Worm (Caenorhabditis elegans): ENCODE results near the gene wago-5.

wago-5 gene

DNA sequence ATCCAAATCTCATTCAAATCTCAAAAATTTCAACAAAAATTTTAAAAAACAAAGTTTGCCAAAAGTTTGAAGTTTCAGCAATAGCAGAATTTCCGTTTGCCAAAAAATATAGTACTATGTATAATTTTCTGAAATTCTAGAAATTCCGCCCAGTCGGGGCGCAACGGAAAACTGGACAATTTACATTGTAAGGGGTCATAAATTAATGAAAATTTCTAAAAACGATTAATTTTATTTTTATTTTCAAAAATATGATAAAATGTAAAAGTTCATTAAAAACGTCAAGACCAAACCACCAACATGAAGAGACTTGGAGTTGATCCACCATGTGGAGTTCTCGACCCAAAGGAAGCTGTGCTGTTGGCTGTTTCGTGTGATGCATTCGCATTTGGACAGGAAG lies 3.0 kb upstream of the wago-5 start, which contains the start of gene ZK1248.4:
Gene ZK1248.4, plus strand, starts transcription at position 301 of the 400 bp plus-strand sequence.
- no peak for TF ChIP-seq F13C5.2 (tag; optimal IDR thresholded peaks at IDR 0.05)
- no peak for TF ChIP-seq scrt-1 (GFP tag; IDR thresholded peaks at IDR 0.05)
- TF ChIP-seq tbx-37 (GFP tag; conservative IDR thresholded peaks at IDR 0.05): no peak
- TF ChIP-seq hmbx-1 (tag; optimal IDR thresholded peaks at IDR 0.05): no peak
- no peak for TF ChIP-seq ceh-36 (tag; optimal IDR thresholded peaks at IDR 0.05)
- TF ChIP-seq ets-7 (tag; optimal IDR thresholded peaks at IDR 0.05): no peak

ce11 chrII:5816346-5816745 lies 1.1 kb upstream of the wago-5 start, which contains the start of gene ZK1248.20:
ZK1248.20 (plus strand) TSS chrII:5816646.
- TF ChIP-seq flt-1 (GFP tag; IDR thresholded peaks at IDR 0.05) (no peak), hnd-1 (tag; optimal IDR thresholded peaks at IDR 0.05) (no peak), F13C5.2 (tag; optimal IDR thresholded peaks at IDR 0.05) (no peak), aly-1 (tag; optimal IDR thresholded peaks at IDR 0.05) (no peak), scrt-1 (GFP tag; IDR thresholded peaks at IDR 0.05) (no peak)

- TF ChIP-seq sea-1 (GFP tag; conservative IDR thresholded peaks at IDR 0.05) (no peak), scrt-1 (GFP tag; IDR thresholded peaks at IDR 0.05) (no peak), pes-1 (GFP tag; IDR thresholded peaks at IDR 0.05) (no peak), ets-7 (tag; optimal IDR thresholded peaks at IDR 0.05) (no peak)
These were observed 5.1 kb downstream of the wago-5 start, which contains the start of the genes msp-64 and ZK1248.5 for ce11 chrII:5810230-5810629. msp-64 (minus strand) TSS chrII:5810330. ZK1248.5 (plus strand) TSS chrII:5810514.

DNA sequence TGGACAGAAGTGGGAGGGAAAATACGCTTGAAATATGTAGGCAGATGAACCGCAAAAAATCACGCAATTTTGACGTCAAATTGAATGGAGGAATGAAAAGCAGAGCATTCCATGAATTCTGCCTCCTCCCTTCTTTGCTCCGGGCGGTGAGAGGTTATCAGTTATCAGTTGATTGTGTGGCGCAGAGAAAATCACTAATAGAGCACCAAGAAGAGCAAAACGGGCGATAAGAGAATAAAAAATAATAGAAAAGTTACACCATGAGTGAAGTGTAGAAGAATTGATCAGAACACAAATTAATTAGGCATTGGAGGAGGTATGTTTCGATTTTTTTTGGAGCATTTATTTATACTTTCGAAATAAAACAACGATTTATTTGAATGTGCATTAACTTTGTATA lies 8.7 kb downstream of the wago-5 start:
- no peak for TF ChIP-seq hmbx-1 (tag; optimal IDR thresholded peaks at IDR 0.05)
- TF ChIP-seq tbx-37 (GFP tag; conservative IDR thresholded peaks at IDR 0.05): no peak
- TF ChIP-seq ama-1 (optimal IDR thresholded peaks at IDR 0.05): no peak
- TF ChIP-seq sea-1 (GFP tag; conservative IDR thresholded peaks at IDR 0.05): no peak
- TF ChIP-seq pes-1 (GFP tag; IDR thresholded peaks at IDR 0.05): no peak
- no peak for TF ChIP-seq aly-1 (tag; optimal IDR thresholded peaks at IDR 0.05)
- no peak for TF ChIP-seq tra-4 (tag; optimal IDR thresholded peaks at IDR 0.05)

DNA sequence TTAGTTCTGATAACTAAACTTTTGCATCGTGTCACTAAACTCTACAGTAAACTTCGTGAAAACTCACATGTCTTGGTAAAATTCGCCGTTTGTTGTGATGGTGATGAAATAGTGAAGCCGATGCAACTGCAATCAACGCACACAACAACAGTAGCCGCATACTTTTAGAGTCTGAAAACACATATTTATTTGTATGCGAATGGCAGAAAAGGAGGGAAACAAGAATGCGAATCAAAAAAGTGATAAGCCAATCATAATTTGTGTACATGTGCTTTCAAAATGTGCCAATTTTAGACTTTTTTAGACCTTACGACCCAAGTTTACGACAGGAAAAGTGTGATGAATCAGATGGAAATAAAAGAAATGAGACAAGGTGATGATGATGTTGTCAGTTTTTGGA lies 10.0 kb downstream of the wago-5 start, which contains the start of gene K05F1.10:
Gene K05F1.10, minus strand, starts transcription at position 171 of the 400 bp plus-strand sequence.
- TF ChIP-seq tra-4 (tag; optimal IDR thresholded peaks at IDR 0.05): no peak
- TF ChIP-seq tbx-37 (GFP tag; conservative IDR thresholded peaks at IDR 0.05): no peak

DNA sequence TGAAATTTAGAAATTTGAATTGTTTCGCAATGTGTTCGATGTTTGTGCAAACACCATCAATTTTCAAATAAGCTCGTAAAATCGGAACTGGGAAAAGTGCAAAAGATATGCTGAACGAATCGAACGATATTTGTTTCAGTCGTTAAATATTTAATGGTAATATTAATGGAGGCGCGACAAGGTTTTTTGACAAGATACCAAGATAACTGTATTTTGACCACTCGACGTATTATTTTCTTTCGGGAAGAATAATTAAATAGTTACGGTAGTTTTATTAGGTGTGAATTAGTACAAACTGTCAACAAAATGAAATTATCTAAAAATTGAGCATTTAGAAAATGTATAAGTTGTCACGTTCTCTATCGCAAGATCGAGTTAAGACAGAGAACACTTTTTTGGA lies 11.0 kb downstream of the wago-5 start:
- TF ChIP-seq hmg-4 (GFP tag; optimal IDR thresholded peaks at IDR 0.05) (no peak), hnd-1 (tag; optimal IDR thresholded peaks at IDR 0.05) (no peak), flt-1 (GFP tag; IDR thresholded peaks at IDR 0.05) (no peak), tbx-37 (GFP tag; conservative IDR thresholded peaks at IDR 0.05) (no peak), ama-1 (optimal IDR thresholded peaks at IDR 0.05) (no peak), ceh-36 (tag; optimal IDR thresholded peaks at IDR 0.05) (no peak), scrt-1 (GFP tag; IDR thresholded peaks at IDR 0.05) (no peak), tra-4 (tag; optimal IDR thresholded peaks at IDR 0.05) (no peak), B0310.2 (tag; optimal IDR thresholded peaks at IDR 0.05) (no peak), ets-7 (tag; optimal IDR thresholded peaks at IDR 0.05) (no peak), hmbx-1 (tag; optimal IDR thresholded peaks at IDR 0.05) (no peak)

- TF ChIP-seq pes-1 (GFP tag; IDR thresholded peaks at IDR 0.05): no peak
- TF ChIP-seq tbx-11 (GFP tag; IDR thresholded peaks at IDR 0.05): no peak
- TF ChIP-seq ceh-13 (GFP tag; optimal IDR thresholded peaks at IDR 0.05): no peak
- no peak for TF ChIP-seq sea-1 (GFP tag; conservative IDR thresholded peaks at IDR 0.05)
- TF ChIP-seq flt-1 (GFP tag; IDR thresholded peaks at IDR 0.05): no peak
- no peak for TF ChIP-seq scrt-1 (GFP tag; IDR thresholded peaks at IDR 0.05)
- TF ChIP-seq ets-7 (tag; optimal IDR thresholded peaks at IDR 0.05): no peak
- TF ChIP-seq F13C5.2 (tag; optimal IDR thresholded peaks at IDR 0.05): no peak
- TF ChIP-seq tra-4 (tag; optimal IDR thresholded peaks at IDR 0.05): no peak
- no peak for TF ChIP-seq B0310.2 (tag; optimal IDR thresholded peaks at IDR 0.05)
- no peak for TF ChIP-seq hmbx-1 (tag; optimal IDR thresholded peaks at IDR 0.05)
- no peak for TF ChIP-seq tbx-37 (GFP tag; conservative IDR thresholded peaks at IDR 0.05)
- no peak for TF ChIP-seq aly-1 (tag; optimal IDR thresholded peaks at IDR 0.05)
These were observed 14.2 kb downstream of the wago-5 start, which contains the start of the genes K05F1.9 and K05F1.1 for ce11 chrII:5801075-5801474. K05F1.9 (minus strand) TSS chrII:5801175. K05F1.1 (plus strand) TSS chrII:5801382.

DNA sequence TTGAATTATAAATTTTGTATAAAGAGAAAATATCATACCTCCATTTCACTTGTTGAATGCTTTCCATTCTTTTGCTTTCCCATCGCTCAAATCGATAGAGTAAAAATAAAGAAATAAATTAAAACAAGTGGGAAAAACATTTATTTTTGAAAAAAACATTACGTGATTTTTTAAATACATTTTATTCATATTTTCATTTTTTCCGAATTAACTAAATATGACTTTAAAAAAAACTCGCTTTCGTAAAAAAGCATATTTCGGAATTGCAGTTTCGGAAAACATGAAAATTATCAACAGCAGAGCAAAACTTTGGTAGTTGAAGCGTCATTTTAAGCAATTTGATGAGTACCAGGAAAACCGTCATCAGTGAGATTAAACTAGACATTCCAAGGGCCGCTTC lies 15.7 kb downstream of the wago-5 start, which contains the start of gene K05F1.8:
Gene K05F1.8, minus strand, starts transcription at position 101 of the 400 bp plus-strand sequence.
- TF ChIP-seq F13C5.2 (tag; optimal IDR thresholded peaks at IDR 0.05): no peak
- TF ChIP-seq sea-1 (GFP tag; conservative IDR thresholded peaks at IDR 0.05): no peak
- no peak for TF ChIP-seq scrt-1 (GFP tag; IDR thresholded peaks at IDR 0.05)
- no peak for TF ChIP-seq ama-1 (optimal IDR thresholded peaks at IDR 0.05)

- TF ChIP-seq ceh-36 (tag; optimal IDR thresholded peaks at IDR 0.05): no peak
These were observed 17.8 kb downstream of the wago-5 start, which contains the start of the genes msp-63 and msp-142 for ce11 chrII:5797348-5797977. msp-63 (minus strand) TSS chrII:5797448. msp-142 (plus strand) TSS chrII:5797927.

Data from whole organism, early embryonic.